Fruit fly (Drosophila melanogaster): Measurements from ENCODE around the gene mRpL45.

Gene mRpL45

dm6 chr3R:22634549-22635410 lies 16.5 kb downstream of the mRpL45 start:
- TF ChIP-seq CG3163 (GFP tag; optimal IDR thresholded peaks at IDR 0.05) (no peak), CG8924 (tag; optimal IDR thresholded peaks at IDR 0.05) (peak; percentile 23), CG2678 (tag; optimal IDR thresholded peaks at IDR 0.05) (peak; percentile 50), ATbp (GFP tag; optimal IDR thresholded peaks at IDR 0.05) (peak; percentile 15), CG11695 (GFP tag; IDR thresholded peaks at IDR 0.05) (0 out of 3 replicates have a peak, but pooled peaks have one; percentile 25), ind (GFP tag; optimal IDR thresholded peaks at IDR 0.05) (no peak), wek (GFP tag; optimal IDR thresholded peaks at IDR 0.05) (peak; percentile 25), stwl (tag; optimal IDR thresholded peaks at IDR 0.05) (peak; percentile 0), rib (GFP tag; IDR thresholded peaks at IDR 0.05) (no peak), Optix (GFP tag; IDR thresholded peaks at IDR 0.05) (no peak), CG9727 (GFP tag; optimal IDR thresholded peaks at IDR 0.05) (peak; percentile 10), CG1603 (tag; optimal IDR thresholded peaks at IDR 0.05) (peak; percentile 6), Sox100B (GFP tag; optimal IDR thresholded peaks at IDR 0.05) (peak; percentile 44), CG9609 (GFP tag; optimal IDR thresholded peaks at IDR 0.05) (no peak), ase (GFP tag; IDR thresholded peaks at IDR 0.05) (no peak), CG31441 (GFP tag; IDR thresholded peaks at IDR 0.05) (peak; percentile 48), gce (GFP tag; IDR thresholded peaks at IDR 0.05) (no peak), dmrt99B (tag; optimal IDR thresholded peaks at IDR 0.05) (peak; percentile 16), tap (tag; optimal IDR thresholded peaks at IDR 0.05) (peak; percentile 14), sens (GFP tag) (peak; percentile 64), tup (GFP tag; optimal IDR thresholded peaks at IDR 0.05) (no peak), Hr51 (GFP tag; optimal IDR thresholded peaks at IDR 0.05) (no peak), CG2202 (tag; optimal IDR thresholded peaks at IDR 0.05) (no peak), mld (GFP tag; IDR thresholded peaks at IDR 0.05; ENCODE audit: partially characterized antibody) (no peak), CG7745 (tag; optimal IDR thresholded peaks at IDR 0.05) (peak; percentile 87), Dip2 (GFP tag; IDR thresholded peaks at IDR 0.05) (0 out of 2 replicates have a peak, but pooled peaks have one; percentile 7), Asciz (GFP tag; optimal IDR thresholded peaks at IDR 0.05) (peak; percentile 55), CG14710 (tag; optimal IDR thresholded peaks at IDR 0.05) (peak; percentile 43), CG13296 (GFP tag; optimal IDR thresholded peaks at IDR 0.05) (peak; percentile 46), nerfin-1 (tag; optimal IDR thresholded peaks at IDR 0.05) (peak; percentile 62), fd64A (GFP tag; optimal IDR thresholded peaks at IDR 0.05) (peak; percentile 48), CG11093 (GFP tag; IDR thresholded peaks at IDR 0.05) (no peak), CG1233 (GFP tag; optimal IDR thresholded peaks at IDR 0.05) (peak; percentile 23), CG2712 (tag; optimal IDR thresholded peaks at IDR 0.05) (peak; percentile 14), CG12942 (GFP tag; optimal IDR thresholded peaks at IDR 0.05) (no peak), CG5180 (GFP tag; optimal IDR thresholded peaks at IDR 0.05) (peak; percentile 22), HHEX (GFP tag; optimal IDR thresholded peaks at IDR 0.05) (peak; percentile 2), otp (GFP tag; IDR thresholded peaks at IDR 0.05) (no peak), CG11504 (tag; optimal IDR thresholded peaks at IDR 0.05) (peak; percentile 30), cad (GFP tag; optimal IDR thresholded peaks at IDR 0.05) (no peak), CG18262 (tag; optimal IDR thresholded peaks at IDR 0.05) (peak; percentile 41), kni (GFP tag; optimal IDR thresholded peaks at IDR 0.05) (peak; percentile 11), Side (GFP tag; optimal IDR thresholded peaks at IDR 0.05) (no peak), CG15696 (tag; optimal IDR thresholded peaks at IDR 0.05) (peak; percentile 79), pzg (GFP tag; optimal IDR thresholded peaks at IDR 0.05) (no peak), Spps (tag; optimal IDR thresholded peaks at IDR 0.05) (peak; percentile 40), lab (GFP tag; optimal IDR thresholded peaks at IDR 0.05) (peak; percentile 49), nau (GFP tag; optimal IDR thresholded peaks at IDR 0.05) (peak; percentile 19)
